Worm (Caenorhabditis elegans): ENCODE results near the gene arx-5.

ce11 chrIII:12788239-12788638 lies 29.7 kb downstream of the arx-5 start:
- TF ChIP-seq ama-1 (optimal IDR thresholded peaks at IDR 0.05) (no peak), lir-3 (tag; optimal IDR thresholded peaks at IDR 0.05; ENCODE audit: poor library complexity) (no peak), nhr-77 (tag; optimal IDR thresholded peaks at IDR 0.05) (no peak), fos-1 (tag; optimal IDR thresholded peaks at IDR 0.05) (no peak), nhr-85 (tag) (no peak), pqm-1 (tag; optimal IDR thresholded peaks at IDR 0.05) (no peak), nhr-12 (tag; optimal IDR thresholded peaks at IDR 0.05) (no peak), tbx-2 (tag; optimal IDR thresholded peaks at IDR 0.05) (no peak), nhr-28 (tag; optimal IDR thresholded peaks at IDR 0.05) (no peak), sup-37 (GFP tag; optimal IDR thresholded peaks at IDR 0.05) (no peak), lin-15B (tag; optimal IDR thresholded peaks at IDR 0.05) (no peak)

Data from whole organism, L1 larva.